Worm (Caenorhabditis elegans): Measurements from ENCODE around the gene chil-25.

DNA sequence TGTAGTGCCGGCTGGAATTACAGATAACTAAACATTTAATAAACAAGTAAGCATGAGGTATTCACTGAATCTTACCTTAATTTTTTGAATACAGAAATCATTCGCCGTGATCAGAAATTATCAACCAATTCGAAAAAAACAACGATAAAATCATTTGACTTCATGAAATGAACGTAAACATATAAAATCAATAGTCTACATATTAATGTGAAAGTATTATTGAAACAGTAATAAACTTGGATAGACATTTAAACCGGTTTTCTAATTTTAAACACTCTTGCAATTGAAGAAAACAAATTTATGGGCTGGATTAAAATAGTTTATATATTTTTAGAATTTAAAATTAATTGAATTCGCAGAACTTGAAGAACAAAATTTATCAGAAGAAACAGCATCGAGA is 32.4 kb downstream of the chil-25 start, which contains the start of gene chil-16:
- no peak for TF ChIP-seq ama-1 (optimal IDR thresholded peaks at IDR 0.05)
- TF ChIP-seq nfya-1 (tag; optimal IDR thresholded peaks at IDR 0.05; ENCODE audit: insufficient read depth): no peak
- no peak for TF ChIP-seq skn-1 (tag; optimal IDR thresholded peaks at IDR 0.05)
- no peak for TF ChIP-seq snpc-4 (tag; optimal IDR thresholded peaks at IDR 0.05)
- no peak for TF ChIP-seq lin-39 (tag; optimal IDR thresholded peaks at IDR 0.05)
- TF ChIP-seq elt-1 (tag; optimal IDR thresholded peaks at IDR 0.05): no peak
- no peak for TF ChIP-seq pha-4 (tag; optimal IDR thresholded peaks at IDR 0.05)
- TF ChIP-seq ztf-11 (tag; optimal IDR thresholded peaks at IDR 0.05): no peak
- no peak for TF ChIP-seq nhr-11 (tag; optimal IDR thresholded peaks at IDR 0.05)
- no peak for TF ChIP-seq egl-27 (tag; optimal IDR thresholded peaks at IDR 0.05)

Data from whole organism, L3 larva.